Worm (Caenorhabditis elegans) whole organism, L1 larva: ENCODE measurements around the gene pqn-83.

ENCODE experiments used
- C04F5.9 ChIP-seq: sonication (generic microtip); optimal IDR thresholded peaks from 2 replicates; lab custom pipeline; 2016; ENCODE audit warnings: missing genetic modification characterization, missing compliant biosample characterization
- F16B12.6 ChIP-seq: fragments of 150-350 bp; optimal IDR thresholded peaks from 2 replicates; lab custom pipeline; 2014; ENCODE audit warnings: missing biosample characterization, missing genetic modification characterization
- aha-1 ChIP-seq: fragments of 150-350 bp; optimal IDR thresholded peaks from 2 replicates; lab custom pipeline; 2014; ENCODE audit warnings: missing biosample characterization, missing genetic modification characterization
- alr-1 ChIP-seq: fragments of 200-800 bp; sonication (Bioruptor generic); optimal IDR thresholded peaks from 2 replicates; lab custom pipeline; 2018; ENCODE audit warnings: borderline replicate concordance, mild to moderate bottlenecking, missing genetic modification characterization, missing compliant biosample characterization
- ama-1 ChIP-seq: fragments of 150-350 bp; optimal IDR thresholded peaks from 2 replicates; lab custom pipeline; 2014
- blmp-1 ChIP-seq: fragments of 150-350 bp; optimal IDR thresholded peaks from 2 replicates; lab custom pipeline; 2014; ENCODE audit warnings: missing biosample characterization, missing genetic modification characterization
- ces-1 ChIP-seq: fragments of 150-350 bp; optimal IDR thresholded peaks from 2 replicates; lab custom pipeline; 2014; ENCODE audit warnings: missing biosample characterization, missing genetic modification reagents, missing genetic modification characterization
- dsc-1 ChIP-seq: sonication (generic microtip); optimal IDR thresholded peaks from 2 replicates; lab custom pipeline; 2016; ENCODE audit warnings: mild to moderate bottlenecking, missing genetic modification characterization, missing compliant biosample characterization
- egl-13 ChIP-seq: sonication (generic microtip); optimal IDR thresholded peaks from 2 replicates; lab custom pipeline; 2016; ENCODE audit warnings: missing genotype, missing genetic modification reagents, missing genetic modification characterization, missing compliant biosample characterization
- egl-27 ChIP-seq, 2 experiments: fragments of 150-350 bp in 1 of 2; sonication (generic microtip); optimal IDR thresholded peaks; 3 replicates each; lab custom pipeline; 2017 to 2018; ENCODE audit warnings: missing biosample characterization in 2 of 2, missing genetic modification characterization in 2 of 2, missing genetic modification reagents in 2 of 2
- ets-5 ChIP-seq: fragments of 200-800 bp; sonication (Bioruptor generic); IDR thresholded peaks from 2 replicates; pipeline ENCODE4 v1.3.6; 2022; ENCODE audit warnings: missing genetic modification characterization, missing compliant biosample characterization
- fkh-10 ChIP-seq: sonication (generic microtip); optimal IDR thresholded peaks from 2 replicates; lab custom pipeline; 2017; ENCODE audit warnings: missing biosample characterization, missing genetic modification reagents, missing genetic modification characterization
- grh-1 ChIP-seq: fragments of 200-800 bp; sonication (Bioruptor generic); IDR thresholded peaks from 2 replicates; pipeline ENCODE4 v1.3.6; 2022; ENCODE audit warnings: missing genetic modification reagents, missing genetic modification characterization, missing compliant biosample characterization
- hlh-17 ChIP-seq: fragments of 200-800 bp; sonication (Bioruptor generic); optimal IDR thresholded peaks from 2 replicates; lab custom pipeline; 2018; ENCODE audit warnings: missing genetic modification characterization, mild to moderate bottlenecking, missing compliant biosample characterization, moderate library complexity, borderline replicate concordance
- hlh-4 ChIP-seq: sonication (generic microtip); optimal IDR thresholded peaks from 2 replicates; lab custom pipeline; 2016; ENCODE audit warnings: mild to moderate bottlenecking, missing genetic modification characterization, missing compliant biosample characterization
- lin-14 ChIP-seq: fragments of 200-800 bp; sonication (Bioruptor generic); optimal IDR thresholded peaks from 2 replicates; lab custom pipeline; 2018; ENCODE audit warnings: mild to moderate bottlenecking, missing genetic modification characterization, moderate library complexity, missing compliant biosample characterization
- lin-15B ChIP-seq: fragments of 150-350 bp; sonication (generic microtip); optimal IDR thresholded peaks from 3 replicates; lab custom pipeline; 2014; ENCODE audit warnings: missing biosample characterization, missing genetic modification characterization
- lin-35 ChIP-seq, 2 experiments: fragments of 150-350 bp; optimal IDR thresholded peaks; 2 replicates each; lab custom pipeline; 2014; ENCODE audit warnings: missing biosample characterization in 2 of 2, missing genetic modification characterization in 2 of 2, missing genetic modification reagents in 2 of 2
- lsy-2 ChIP-seq, 2 experiments: fragments of 150-350 bp; optimal IDR thresholded peaks; 2 replicates each; lab custom pipeline; 2014; ENCODE audit warnings: missing biosample characterization in 2 of 2, missing genetic modification characterization in 2 of 2
- mef-2 ChIP-seq: fragments of 150-350 bp; optimal IDR thresholded peaks from 2 replicates; lab custom pipeline; 2014; ENCODE audit warnings: missing biosample characterization, missing genetic modification characterization
- mep-1 ChIP-seq: fragments of 150-350 bp; optimal IDR thresholded peaks from 2 replicates; lab custom pipeline; 2014; ENCODE audit warnings: missing biosample characterization, missing genetic modification characterization
- nhr-12 ChIP-seq: sonication (generic microtip); optimal IDR thresholded peaks from 2 replicates; lab custom pipeline; 2017; ENCODE audit warnings: missing biosample characterization, missing genetic modification characterization
- nhr-19 ChIP-seq: fragments of 200-800 bp; sonication (Bioruptor generic); conservative IDR thresholded peaks from 2 replicates; pipeline ENCODE4 v1.3.6; 2022; ENCODE audit warnings: missing genetic modification characterization, missing compliant biosample characterization
- nhr-237 ChIP-seq: fragments of 150-350 bp; optimal IDR thresholded peaks from 2 replicates; lab custom pipeline; 2014; ENCODE audit warnings: missing biosample characterization, missing genetic modification characterization
- nhr-28 ChIP-seq: fragments of 150-350 bp; optimal IDR thresholded peaks from 2 replicates; lab custom pipeline; 2014; ENCODE audit warnings: missing biosample characterization, missing genetic modification characterization
- nhr-47 ChIP-seq: sonication (generic microtip); optimal IDR thresholded peaks from 2 replicates; lab custom pipeline; 2016; ENCODE audit warnings: mild to moderate bottlenecking, missing genetic modification characterization, moderate library complexity, missing compliant biosample characterization
- nhr-84 ChIP-seq: sonication (generic microtip); optimal IDR thresholded peaks from 2 replicates; lab custom pipeline; 2017; ENCODE audit warnings: missing biosample characterization, missing genetic modification characterization
- nhr-85 ChIP-seq: sonication (generic microtip); peaks from one replicate; lab custom pipeline; 2016; ENCODE audit warnings: missing genetic modification characterization, inconsistent platforms, missing compliant biosample characterization
- nhr-90 ChIP-seq: sonication (generic microtip); optimal IDR thresholded peaks from 2 replicates; lab custom pipeline; 2016; ENCODE audit warnings: mild to moderate bottlenecking, missing genetic modification characterization, missing compliant biosample characterization; ENCODE audit not compliant: poor library complexity
- pag-3 ChIP-seq: sonication (generic microtip); optimal IDR thresholded peaks from 2 replicates; lab custom pipeline; 2017; ENCODE audit warnings: missing genetic modification characterization, mild to moderate bottlenecking, missing compliant biosample characterization, antibody characterized with exemption, borderline replicate concordance; ENCODE audit not compliant: insufficient read depth
- pax-3 ChIP-seq: fragments of 200-800 bp; sonication (Bioruptor generic); optimal IDR thresholded peaks from 2 replicates; lab custom pipeline; 2018; ENCODE audit warnings: mild to moderate bottlenecking, missing genetic modification characterization, moderate library complexity, missing compliant biosample characterization
- snu-23 ChIP-seq: sonication (generic microtip); optimal IDR thresholded peaks from 2 replicates; lab custom pipeline; 2016; ENCODE audit warnings: missing genetic modification characterization, missing compliant biosample characterization
- sox-4 ChIP-seq: sonication (generic microtip); optimal IDR thresholded peaks from 2 replicates; lab custom pipeline; 2016; ENCODE audit warnings: missing genetic modification characterization, missing compliant biosample characterization
- sptf-1 ChIP-seq: fragments of 150-350 bp; optimal IDR thresholded peaks from 2 replicates; lab custom pipeline; 2014; ENCODE audit warnings: missing biosample characterization, missing genetic modification characterization
- tbx-2 ChIP-seq: sonication (generic microtip); optimal IDR thresholded peaks from 2 replicates; lab custom pipeline; 2016; ENCODE audit warnings: missing genetic modification characterization, missing compliant biosample characterization
- unc-86 ChIP-seq: sonication (generic microtip); optimal IDR thresholded peaks from 2 replicates; lab custom pipeline; 2016; ENCODE audit warnings: missing genetic modification characterization, missing compliant biosample characterization
- zag-1 ChIP-seq: fragments of 150-350 bp; optimal IDR thresholded peaks from 2 replicates; lab custom pipeline; 2014; ENCODE audit warnings: missing biosample characterization, missing genetic modification characterization
- ztf-4 ChIP-seq: fragments of 150-350 bp; optimal IDR thresholded peaks from 2 replicates; lab custom pipeline; 2014; ENCODE audit warnings: missing biosample characterization, missing genetic modification characterization

The pqn-83 gene

ce11 chrIII:13105911-13106310, 6.7 kb upstream of the pqn-83 start (continued):
- TF ChIP-seq zag-1 (tag; lab: Kevin White, UChicago), result peak; percentile 55
- peak; percentile 56 for TF ChIP-seq nhr-47 (tag; lab: Kevin White, UChicago)
- no peak for TF ChIP-seq nhr-90
- no peak for TF ChIP-seq hlh-4 (tag; lab: Kevin White, UChicago)
- TF ChIP-seq snu-23 (GFP tag; lab: Kevin White, UChicago), result peak; percentile 65
- peak; percentile 36 to 74 for TF ChIP-seq lsy-2 (tag; optimal IDR thresholded peaks at IDR 0.05; lab: Kevin White, UChicago)
- no peak for TF ChIP-seq sox-4 (tag; lab: Kevin White, UChicago)
- peak; percentile 55 for TF ChIP-seq F16B12.6 (tag; lab: Kevin White, UChicago)
- TF ChIP-seq dsc-1, result peak; percentile 30
- no peak for TF ChIP-seq sptf-1 (tag; lab: Kevin White, UChicago)
- no peak for TF ChIP-seq nhr-84 (tag; lab: Kevin White, UChicago)
- TF ChIP-seq, all 84 proteins: peak for 33

DNA sequence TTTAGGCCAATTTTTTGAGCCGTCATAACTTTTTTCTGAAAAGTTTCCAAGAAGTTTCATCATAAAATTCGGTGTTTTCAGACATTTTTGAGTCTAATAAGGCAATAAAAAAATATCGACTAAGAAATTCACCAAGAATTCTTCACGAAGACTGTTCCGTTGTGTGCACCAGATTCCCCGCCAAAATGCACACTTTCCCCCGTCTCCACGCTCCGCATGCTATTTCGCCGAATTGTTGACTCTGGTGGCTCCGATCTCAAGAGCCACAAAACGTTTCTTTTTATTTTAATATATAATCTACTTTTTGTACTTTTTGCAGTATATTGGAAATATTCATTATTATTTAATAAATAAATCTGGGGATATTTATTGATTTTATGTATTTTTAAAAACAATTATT, 6.2 kb upstream of the pqn-83 start:
- peak; percentile 39 for TF ChIP-seq nhr-85 (tag; lab: Kevin White, UChicago)
- TF ChIP-seq alr-1, result no peak
- TF ChIP-seq F16B12.6 (tag; lab: Kevin White, UChicago), result peak; percentile 77
- TF ChIP-seq egl-27 (tag; optimal IDR thresholded peaks at IDR 0.05; lab: Kevin White, UChicago), result no peak
- TF ChIP-seq egl-13 (tag; lab: Kevin White, UChicago), result peak; percentile 11
- TF ChIP-seq, all 84 proteins: peak for 3

ce11 chrIII:13104410-13104809, 5.1 kb upstream of the pqn-83 start:
- no peak for TF ChIP-seq unc-86 (tag; lab: Kevin White, UChicago)
- no peak for TF ChIP-seq pax-3 (tag; lab: Kevin White, UChicago)
- no peak for TF ChIP-seq nhr-19 (GFP tag; lab: Robert Waterston, UW)
- no peak for TF ChIP-seq hlh-4 (tag; lab: Kevin White, UChicago)
- no peak for TF ChIP-seq mep-1 (tag; lab: Kevin White, UChicago)
- TF ChIP-seq sptf-1 (tag; lab: Kevin White, UChicago), result no peak
- no peak for TF ChIP-seq dsc-1
- TF ChIP-seq hlh-17 (GFP tag; lab: Kevin White, UChicago), result no peak
- TF ChIP-seq alr-1, result no peak
- no peak for TF ChIP-seq lin-35 (GFP tag; optimal IDR thresholded peaks at IDR 0.05; lab: Kevin White, UChicago)
- no peak for TF ChIP-seq fkh-10 (GFP tag; lab: Kevin White, UChicago)
- TF ChIP-seq aha-1 (tag; lab: Kevin White, UChicago), result no peak

ce11 chrIII:13103980-13104379, 4.7 kb upstream of the pqn-83 start:
- TF ChIP-seq ces-1 (GFP tag; lab: Kevin White, UChicago), result no peak
- no peak for TF ChIP-seq mef-2
- TF ChIP-seq nhr-28 (tag; lab: Kevin White, UChicago), result no peak
- no peak for TF ChIP-seq grh-1 (GFP tag; lab: Robert Waterston, UW)
- no peak for TF ChIP-seq ztf-4 (tag; lab: Kevin White, UChicago)
- no peak for TF ChIP-seq ama-1 (lab: Kevin White, UChicago)
- TF ChIP-seq tbx-2 (tag; lab: Kevin White, UChicago), result no peak
- TF ChIP-seq blmp-1 (tag; lab: Kevin White, UChicago), result peak; percentile 46
- TF ChIP-seq ets-5 (GFP tag; lab: Robert Waterston, UW), result no peak
- TF ChIP-seq egl-13 (tag; lab: Kevin White, UChicago), result no peak
- TF ChIP-seq nhr-12 (tag; lab: Kevin White, UChicago), result no peak
- no peak for TF ChIP-seq C04F5.9
- TF ChIP-seq snu-23 (GFP tag; lab: Kevin White, UChicago), result peak; percentile 44
- no peak for TF ChIP-seq dsc-1
- peak; percentile 55 for TF ChIP-seq lin-14 (GFP tag; lab: Kevin White, UChicago)
- no peak for TF ChIP-seq nhr-90
- no peak for TF ChIP-seq pag-3
- TF ChIP-seq nhr-237, result no peak
- no peak for TF ChIP-seq lin-15B
